Worm (Caenorhabditis elegans): ENCODE measurements around the gene cutl-11.

- peak; percentile 98 for TF ChIP-seq him-1 (tag; optimal IDR thresholded peaks at IDR 0.05)
- peak; percentile 75 for TF ChIP-seq W03F9.2 (tag; optimal IDR thresholded peaks at IDR 0.05)
These were observed 44.7 kb downstream of the cutl-11 start for ce11 chrX:11605766-11606490.

Measured in whole organism, L4/young adult.